Fruit fly (Drosophila melanogaster) whole organism, wandering third instar larva: Measurements from ENCODE around the gene CG31542.

Experiments used
- CG32264 ChIP-seq: fragments of 200-800 bp; sonication (Bioruptor generic); optimal IDR thresholded peaks from 2 replicates; lab custom pipeline; 2016; ENCODE audit warnings: missing biosample characterization, missing genetic modification characterization
- CrebA ChIP-seq: fragments of 200-800 bp; sonication (Bioruptor generic); optimal IDR thresholded peaks from 2 replicates; lab custom pipeline; 2016; ENCODE audit warnings: missing biosample characterization, mild to moderate bottlenecking, missing genetic modification characterization, borderline replicate concordance
- GATAd ChIP-seq: sonication (Bioruptor generic); optimal IDR thresholded peaks from 2 replicates; lab custom pipeline; 2016; ENCODE audit warnings: missing biosample characterization, missing genetic modification characterization
- HLH106 ChIP-seq: fragments of 200-800 bp; optimal IDR thresholded peaks from 3 replicates; lab custom pipeline; 2019; ENCODE audit warnings: missing biosample characterization, mild to moderate bottlenecking, missing genetic modification characterization, moderate library complexity
- Hnf4 ChIP-seq: fragments of 200-800 bp; sonication (Bioruptor generic); optimal IDR thresholded peaks from 2 replicates; lab custom pipeline; 2016; ENCODE audit warnings: missing biosample characterization, mild to moderate bottlenecking, missing genetic modification characterization
- Hr78 ChIP-seq: fragments of >200 bp; optimal IDR thresholded peaks from 2 replicates; lab custom pipeline; 2017; ENCODE audit warnings: missing biosample characterization, missing genetic modification characterization
- Hr83 ChIP-seq: fragments of 200-300 bp; sonication (Bioruptor generic); optimal IDR thresholded peaks from 2 replicates; lab custom pipeline; 2016; ENCODE audit warnings: missing biosample characterization, mild to moderate bottlenecking, missing genetic modification characterization, moderate library complexity; ENCODE audit not compliant: poor library complexity, severe bottlenecking
- Jra ChIP-seq: sonication (Bioruptor generic); optimal IDR thresholded peaks from 2 replicates; lab custom pipeline; 2016; ENCODE audit warnings: missing biosample characterization, missing genetic modification characterization
- Mio ChIP-seq: sonication (Bioruptor generic); optimal IDR thresholded peaks from 2 replicates; lab custom pipeline; 2016; ENCODE audit warnings: missing biosample characterization, missing genetic modification characterization
- Myc ChIP-seq: fragments of >200 bp; optimal IDR thresholded peaks from 2 replicates; lab custom pipeline; 2017
- OdsH ChIP-seq: fragments of 200-800 bp; sonication (Bioruptor generic); optimal IDR thresholded peaks from 2 replicates; lab custom pipeline; 2016; ENCODE audit warnings: missing biosample characterization, mild to moderate bottlenecking, missing genetic modification characterization
- Rel ChIP-seq, 2 experiments: fragments of 200-800 bp; sonication (Bioruptor generic) in 1 of 2; optimal IDR thresholded peaks; 2 replicates in 1 of 2; 3 replicates in 1 of 2; lab custom pipeline; 2016 to 2019; ENCODE audit warnings: mild to moderate bottlenecking in 2 of 2, missing biosample characterization in 2 of 2, missing genetic modification characterization in 2 of 2, moderate library complexity in 1 of 2
- Sp1 ChIP-seq: fragments of 200-800 bp; sonication (Bioruptor generic); optimal IDR thresholded peaks from 3 replicates; lab custom pipeline; 2019; ENCODE audit warnings: missing biosample characterization, mild to moderate bottlenecking, missing genetic modification characterization, moderate library complexity
- br ChIP-seq: fragments of 200-800 bp; sonication (Bioruptor generic); optimal IDR thresholded peaks from 2 replicates; lab custom pipeline; 2016; ENCODE audit warnings: missing biosample characterization, missing genetic modification characterization
- brk ChIP-seq: fragments of 200-800 bp; sonication (Bioruptor generic); optimal IDR thresholded peaks from 2 replicates; lab custom pipeline; 2016; ENCODE audit warnings: missing biosample characterization, mild to moderate bottlenecking, missing genetic modification characterization
- dl ChIP-seq, 2 experiments: fragments of 175-275, 200-275 bp in 1 of 2; fragments of 200-275 bp in 1 of 2; sonication (Bioruptor generic); optimal IDR thresholded peaks; lab custom pipeline; 2018; ENCODE audit warnings: mild to moderate bottlenecking in 2 of 2, missing biosample characterization in 2 of 2, missing genetic modification characterization in 2 of 2, moderate library complexity in 2 of 2; ENCODE audit not compliant: partially characterized antibody in 2 of 2, insufficient read depth in 1 of 2
- dmrt93B ChIP-seq: fragments of 200-800 bp; sonication (Bioruptor generic); optimal IDR thresholded peaks from 2 replicates; lab custom pipeline; 2018; ENCODE audit warnings: missing biosample characterization, mild to moderate bottlenecking, missing genetic modification characterization
- ey ChIP-seq: fragments of 200-800 bp; sonication (Bioruptor generic); optimal IDR thresholded peaks from 2 replicates; lab custom pipeline; 2016; ENCODE audit warnings: missing biosample characterization, missing genetic modification characterization
- foxo ChIP-seq, 2 experiments: fragments of 200-800 bp; sonication (Bioruptor generic); optimal IDR thresholded peaks; 2 replicates in 1 of 2; 3 replicates in 1 of 2; lab custom pipeline; 2016 to 2017; ENCODE audit warnings: missing biosample characterization in 2 of 2, missing genetic modification characterization in 2 of 2
- fru ChIP-seq: fragments of 200-800 bp; sonication (Bioruptor generic); optimal IDR thresholded peaks from 3 replicates; lab custom pipeline; 2016; ENCODE audit warnings: missing biosample characterization, mild to moderate bottlenecking, missing genetic modification characterization
- h ChIP-seq: fragments of 200-800 bp; sonication (Bioruptor generic); optimal IDR thresholded peaks from 3 replicates; lab custom pipeline; 2016; ENCODE audit warnings: missing biosample characterization, mild to moderate bottlenecking, missing genetic modification characterization
- jim ChIP-seq: fragments of 175-275, 200-325 bp; sonication (Bioruptor generic); optimal IDR thresholded peaks from 2 replicates; lab custom pipeline; 2016; ENCODE audit warnings: missing biosample characterization, mild to moderate bottlenecking, missing genetic modification characterization
- lola ChIP-seq: fragments of >200 bp; optimal IDR thresholded peaks from 2 replicates; lab custom pipeline; 2017; ENCODE audit warnings: missing biosample characterization, missing genetic modification characterization
- pan ChIP-seq: fragments of >200 bp; optimal IDR thresholded peaks from 2 replicates; lab custom pipeline; 2017
- psq ChIP-seq: fragments of 200-800 bp; sonication (Bioruptor generic); optimal IDR thresholded peaks from 3 replicates; lab custom pipeline; 2017; ENCODE audit warnings: missing biosample characterization, mild to moderate bottlenecking, missing genetic modification characterization, moderate library complexity
- rgr ChIP-seq: fragments of 200-800 bp; sonication (Bioruptor generic); optimal IDR thresholded peaks from 3 replicates; lab custom pipeline; 2016; ENCODE audit warnings: missing biosample characterization, mild to moderate bottlenecking, missing genetic modification characterization
- sage ChIP-seq: fragments of 200-800 bp; sonication (Bioruptor generic); optimal IDR thresholded peaks from 2 replicates; lab custom pipeline; 2016; ENCODE audit warnings: missing biosample characterization, mild to moderate bottlenecking, missing genetic modification characterization
- sv ChIP-seq: fragments of 200-800 bp; sonication (Bioruptor generic); optimal IDR thresholded peaks from 3 replicates; lab custom pipeline; 2016; ENCODE audit warnings: missing biosample characterization, missing genetic modification characterization
- tai ChIP-seq: sonication (Bioruptor generic); optimal IDR thresholded peaks from 2 replicates; lab custom pipeline; 2016; ENCODE audit warnings: missing biosample characterization, missing genetic modification characterization
- usp ChIP-seq: fragments of >200 bp; optimal IDR thresholded peaks from 2 replicates; lab custom pipeline; 2017; ENCODE audit warnings: missing biosample characterization, missing genetic modification characterization
- woc ChIP-seq: sonication (Bioruptor generic); optimal IDR thresholded peaks from 2 replicates; lab custom pipeline; 2016; ENCODE audit warnings: missing biosample characterization, mild to moderate bottlenecking, missing genetic modification characterization

Gene CG31542

dm6 chr3R:5326166-5326565, 43.2 kb upstream of the CG31542 start:
- no peak for TF ChIP-seq sage
- TF ChIP-seq sv (GFP tag; lab: Kevin White, UChicago): no peak
- TF ChIP-seq tai (GFP tag; lab: Kevin White, UChicago): no peak
- TF ChIP-seq psq (GFP tag; lab: Kevin White, UChicago): no peak
- TF ChIP-seq woc: no peak
- no peak for TF ChIP-seq lola
- no peak for TF ChIP-seq rgr (GFP tag; lab: Kevin White, UChicago)
- TF ChIP-seq usp (GFP tag; lab: Kevin White, UChicago): no peak
- no peak for TF ChIP-seq ey
- no peak for TF ChIP-seq brk
- no peak for TF ChIP-seq foxo (GFP tag; optimal IDR thresholded peaks at IDR 0.05; lab: Kevin White, UChicago)
- no peak for TF ChIP-seq h (GFP tag; lab: Kevin White, UChicago)
- no peak for TF ChIP-seq fru
- no peak for TF ChIP-seq Rel (GFP tag; optimal IDR thresholded peaks at IDR 0.05; lab: Kevin White, UChicago)
- no peak for TF ChIP-seq Rel (tag; optimal IDR thresholded peaks at IDR 0.05; lab: Kevin White, UChicago)
- no peak for TF ChIP-seq jim (GFP tag; lab: Kevin White, UChicago)
- TF ChIP-seq Jra (GFP tag; lab: Kevin White, UChicago): no peak
- TF ChIP-seq HLH106 (tag; lab: Kevin White, UChicago): no peak
- TF ChIP-seq Sp1: no peak
- TF ChIP-seq Hr83 (GFP tag; lab: Kevin White, UChicago): no peak

DNA sequence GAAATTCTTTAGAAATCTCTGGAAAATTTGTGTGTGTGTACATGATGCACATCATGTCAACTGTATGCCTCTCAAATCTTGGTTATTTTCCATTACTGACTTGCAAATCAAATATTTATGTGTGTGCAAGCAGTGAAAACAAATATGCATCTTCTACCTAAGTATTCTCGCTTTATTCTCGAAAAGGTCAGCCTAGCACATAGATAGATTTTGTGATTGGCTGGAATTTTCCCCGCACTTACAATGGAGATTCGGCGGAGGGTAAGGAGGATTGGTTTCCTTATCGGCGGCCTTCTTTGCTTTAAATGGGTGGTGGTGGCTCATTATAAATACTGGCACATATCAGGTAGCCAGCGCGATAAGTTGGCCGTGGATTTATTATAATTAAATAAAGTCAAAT, 41.4 kb upstream of the CG31542 start:
- TF ChIP-seq Sp1: no peak
- no peak for TF ChIP-seq GATAd (GFP tag; lab: Kevin White, UChicago)
- no peak for TF ChIP-seq dmrt93B (GFP tag; lab: Kevin White, UChicago)
- no peak for TF ChIP-seq Hr78 (GFP tag; lab: Kevin White, UChicago)
- TF ChIP-seq brk: no peak
- no peak for TF ChIP-seq dl (GFP tag; optimal IDR thresholded peaks at IDR 0.05; lab: Kevin White, UChicago; ENCODE audit: insufficient read depth in 1 of 2, partially characterized antibody in 2 of 2)
- TF ChIP-seq Myc (lab: Kevin White, UChicago): no peak
- no peak for TF ChIP-seq br (GFP tag; lab: Kevin White, UChicago)
- no peak for TF ChIP-seq usp (GFP tag; lab: Kevin White, UChicago)
- TF ChIP-seq psq (GFP tag; lab: Kevin White, UChicago): no peak
- no peak for TF ChIP-seq OdsH (GFP tag; lab: Kevin White, UChicago)
- TF ChIP-seq CrebA (GFP tag; lab: Kevin White, UChicago): no peak

DNA sequence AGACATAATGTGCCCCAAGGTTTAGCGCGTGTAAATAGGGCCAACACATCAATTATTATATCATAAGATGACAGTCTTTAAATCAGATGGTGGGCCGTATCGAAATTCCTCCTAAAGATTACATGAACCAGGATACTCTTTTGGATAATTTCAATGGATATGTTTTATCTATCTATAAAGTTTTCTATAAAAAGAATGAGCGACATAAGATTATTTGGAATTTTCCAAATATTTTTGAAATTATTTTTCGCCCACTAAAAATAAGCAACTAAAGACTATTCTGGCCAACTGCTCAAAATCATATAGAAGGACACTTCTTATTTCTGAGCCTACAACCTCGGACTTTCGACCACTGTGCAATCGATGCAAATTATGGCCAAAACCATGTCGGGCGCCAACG, 39.0 kb upstream of the CG31542 start:
- TF ChIP-seq Mio (GFP tag; lab: Kevin White, UChicago) (no peak), h (GFP tag; lab: Kevin White, UChicago) (peak; percentile 5), CG32264 (GFP tag; lab: Kevin White, UChicago) (no peak), foxo (GFP tag; optimal IDR thresholded peaks at IDR 0.05; lab: Kevin White, UChicago) (peak in 1 of 2 experiments; percentile 41), fru (peak; percentile 38), br (GFP tag; lab: Kevin White, UChicago) (peak; percentile 17), woc (peak; percentile 26), psq (GFP tag; lab: Kevin White, UChicago) (peak; percentile 4), Myc (lab: Kevin White, UChicago) (no peak)

- TF ChIP-seq foxo (GFP tag; optimal IDR thresholded peaks at IDR 0.05; lab: Kevin White, UChicago) (peak in 1 of 2 experiments; percentile 73), h (GFP tag; lab: Kevin White, UChicago) (peak; percentile 75), tai (GFP tag; lab: Kevin White, UChicago) (no peak), OdsH (GFP tag; lab: Kevin White, UChicago) (peak; percentile 66), CrebA (GFP tag; lab: Kevin White, UChicago) (no peak), Sp1 (peak; percentile 33), ey (peak; percentile 75), sv (GFP tag; lab: Kevin White, UChicago) (no peak), psq (GFP tag; lab: Kevin White, UChicago) (peak; percentile 68), sage (no peak), rgr (GFP tag; lab: Kevin White, UChicago) (peak; percentile 66), fru (peak; percentile 76), Hnf4 (GFP tag; lab: Kevin White, UChicago) (peak; percentile 37), br (GFP tag; lab: Kevin White, UChicago) (peak; percentile 58), Rel (GFP tag; optimal IDR thresholded peaks at IDR 0.05; lab: Kevin White, UChicago) (peak; percentile 55), Rel (tag; optimal IDR thresholded peaks at IDR 0.05; lab: Kevin White, UChicago) (no peak), HLH106 (tag; lab: Kevin White, UChicago) (peak; percentile 40), jim (GFP tag; lab: Kevin White, UChicago) (no peak), dmrt93B (GFP tag; lab: Kevin White, UChicago) (peak; percentile 26), woc (peak; percentile 79), pan (lab: Kevin White, UChicago) (no peak)
Measured at dm6 chr3R:5331764-5332405, 37.5 kb upstream of the CG31542 start.
